Fruit fly (Drosophila melanogaster) S2 (cell line): Measurements from ENCODE around the gene CG32683.

Source experiments
- CG8478 ChIP-seq: fragments of >200 bp; optimal IDR thresholded peaks from 2 replicates; lab custom pipeline; 2018
- CTCF ChIP-seq, 2 experiments: fragments of >200 bp; optimal IDR thresholded peaks; 2 replicates each; lab custom pipeline; 2018

- TF ChIP-seq CTCF (optimal IDR thresholded peaks at IDR 0.05; lab: Kevin White, UChicago), result peak in 1 of 2 experiments; percentile 14
- TF ChIP-seq CG8478 (lab: Kevin White, UChicago), result no peak
These were observed 19.0 kb upstream of the CG32683 start, which contains the start of gene CG2889 for dm6 chrX:10473510-10474212.
